Worm (Caenorhabditis elegans): ENCODE measurements around the gene H13N06.2.
"Not testable (repeated sequence)": the region's sequence is repeated elsewhere in the genome, so short reads cannot be mapped to it uniquely, and the experiment has no call there.

Gene H13N06.2

DNA sequence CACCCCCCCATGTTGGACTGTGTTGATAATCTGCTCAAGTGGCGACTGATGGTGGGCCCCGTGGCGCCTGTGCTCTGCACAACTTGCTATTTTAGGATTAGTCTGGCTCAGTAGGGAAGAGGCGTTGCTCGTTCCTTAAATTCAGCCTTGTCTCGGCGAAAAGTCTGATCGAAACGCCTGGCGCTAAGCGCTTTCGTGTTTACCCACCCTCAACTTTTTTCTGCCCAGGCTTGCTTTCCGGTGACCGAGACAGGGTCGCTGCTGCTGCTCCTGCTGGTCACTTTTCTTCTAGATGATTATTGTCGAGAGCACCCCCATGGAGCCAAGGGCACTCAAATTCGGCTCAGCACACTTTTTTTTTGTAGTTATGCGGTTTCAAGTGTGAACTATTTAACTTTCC, 26.6 kb downstream of the H13N06.2 start:
- no peak for TF ChIP-seq Y53F4B.3 (GFP tag; IDR thresholded peaks at IDR 0.05)
- peak; percentile 53 for TF ChIP-seq zfh-2 (GFP tag; conservative IDR thresholded peaks at IDR 0.05)

- TF ChIP-seq dox-1 (GFP tag; IDR thresholded peaks at IDR 0.05), result peak; percentile 34; the same call in 1 of the 2 replicates
- TF ChIP-seq ceh-27 (GFP tag; optimal IDR thresholded peaks at IDR 0.05), result no peak
- no peak for TF ChIP-seq egl-18 (GFP tag; IDR thresholded peaks at IDR 0.05)
- TF ChIP-seq nfya-2 (GFP tag; IDR thresholded peaks at IDR 0.05), result no peak
- peak; percentile 97 for TF ChIP-seq zfh-2 (GFP tag; conservative IDR thresholded peaks at IDR 0.05)
- TF ChIP-seq F52B5.7 (tag; optimal IDR thresholded peaks at IDR 0.05), result peak; percentile 2
- TF ChIP-seq zim-3 (tag; optimal IDR thresholded peaks at IDR 0.05), result no peak
- TF ChIP-seq egrh-3 (GFP tag; IDR thresholded peaks at IDR 0.05), result peak; percentile 97
- peak; percentile 51; the same call in 1 of the 2 replicates for TF ChIP-seq aptf-3 (GFP tag; IDR thresholded peaks at IDR 0.05)
- no peak for TF ChIP-seq hlh-26 (GFP tag; conservative IDR thresholded peaks at IDR 0.05)
- no peak for TF ChIP-seq die-1 (tag; optimal IDR thresholded peaks at IDR 0.05)
- TF ChIP-seq F37B4.10 (GFP tag; IDR thresholded peaks at IDR 0.05), result 0 out of 2 replicates have a peak, but pooled peaks have one; percentile 60
- TF ChIP-seq nfyb-1 (GFP tag; IDR thresholded peaks at IDR 0.05), result 0 out of 2 replicates have a peak, but pooled peaks have one; percentile 31
- no peak for TF ChIP-seq ztf-28 (GFP tag; IDR thresholded peaks at IDR 0.05)
- no peak for TF ChIP-seq attf-3 (GFP tag; conservative IDR thresholded peaks at IDR 0.05)
- 0 out of 2 replicates have a peak, but pooled peaks have one; percentile 37 for TF ChIP-seq mcd-1 (GFP tag; IDR thresholded peaks at IDR 0.05)
- no peak for TF ChIP-seq K11D2.4 (GFP tag; IDR thresholded peaks at IDR 0.05)
Measured at ce11 chrX:15515798-15516197, 27.9 kb downstream of the H13N06.2 start.

ce11 chrX:15528472-15528871, 40.6 kb downstream of the H13N06.2 start:
- TF ChIP-seq snpc-4 (GFP tag; optimal IDR thresholded peaks at IDR 0.05) (peak; percentile 30), snpc-4 (tag; optimal IDR thresholded peaks at IDR 0.05) (peak in 2 of 4 experiments; percentile 56 to 78), lin-26 (GFP tag; IDR thresholded peaks at IDR 0.05) (no peak)

ce11 chrX:15533260-15533659, 45.4 kb downstream of the H13N06.2 start:
- TF ChIP-seq let-526 (GFP tag; IDR thresholded peaks at IDR 0.05), result no peak
- TF ChIP-seq nfya-2 (GFP tag; IDR thresholded peaks at IDR 0.05), result no peak
- no peak for TF ChIP-seq F23B12.7 (tag; optimal IDR thresholded peaks at IDR 0.05; ENCODE audit: insufficient read depth)
- no peak for TF ChIP-seq nfya-1 (tag; optimal IDR thresholded peaks at IDR 0.05; ENCODE audit: borderline replicate concordance, insufficient read depth)
- no peak for TF ChIP-seq B0261.1 (tag; optimal IDR thresholded peaks at IDR 0.05)
- no peak for TF ChIP-seq hsf-1 (GFP tag; IDR thresholded peaks at IDR 0.05)
- no peak for TF ChIP-seq ets-4 (GFP tag; optimal IDR thresholded peaks at IDR 0.05)
- no peak for TF ChIP-seq K12H6.12 (tag; optimal IDR thresholded peaks at IDR 0.05)
- no peak for TF ChIP-seq T26A5.8 (tag; optimal IDR thresholded peaks at IDR 0.05)
- no peak for TF ChIP-seq Y53F4B.3 (GFP tag; IDR thresholded peaks at IDR 0.05)
- TF ChIP-seq snpc-1.3 (tag; optimal IDR thresholded peaks at IDR 0.05; ENCODE audit: insufficient read depth), result no peak
- TF ChIP-seq madf-8 (GFP tag; conservative IDR thresholded peaks at IDR 0.05), result no peak

- not testable (repeated sequence) for TF ChIP-seq snpc-4 (GFP tag; optimal IDR thresholded peaks at IDR 0.05)
- TF ChIP-seq snpc-4 (tag; optimal IDR thresholded peaks at IDR 0.05), result peak in 2 of 4 experiments; percentile 86 to 89
Measured at ce11 chrX:15533847-15534246, 45.9 kb downstream of the H13N06.2 start.

Measured in whole organism, young adult.